Worm (Caenorhabditis elegans) whole organism, L3 larva: ENCODE measurements around the gene srlf-16.

Experiments
- hmg-11 ChIP-seq: sonication (generic microtip); optimal IDR thresholded peaks from 2 replicates; lab custom pipeline; 2016; ENCODE audit warnings: missing genetic modification characterization, missing compliant biosample characterization
- lin-15B ChIP-seq: fragments of 150-350 bp; optimal IDR thresholded peaks from 2 replicates; lab custom pipeline; 2014; ENCODE audit warnings: missing biosample characterization, missing genetic modification characterization
- pqm-1 ChIP-seq: fragments of 150-350 bp; optimal IDR thresholded peaks from 2 replicates; lab custom pipeline; 2017; ENCODE audit warnings: missing biosample characterization, missing genetic modification characterization, inconsistent platforms
- ztf-11 ChIP-seq: fragments of 150-350 bp; optimal IDR thresholded peaks from 2 replicates; lab custom pipeline; 2014; ENCODE audit warnings: missing biosample characterization, missing genetic modification characterization

ce11 chrV:8081579-8081978, 23.0 kb upstream of the srlf-16 start, which contains the start of gene str-131:
- TF ChIP-seq pqm-1 (no peak), hmg-11 (no peak), ztf-11 (tag; lab: Kevin White, UChicago) (no peak), lin-15B (tag; lab: Kevin White, UChicago) (no peak)
